Worm (Caenorhabditis elegans) whole organism, mixed stage, embryonic: ENCODE results near the gene memb-2.

ENCODE experiments used
- ceh-39 ChIP-seq: fragments of 150-350 bp; optimal IDR thresholded peaks from 2 replicates; lab custom pipeline; 2014; ENCODE audit warnings: missing biosample characterization, missing genetic modification characterization
- ces-1 ChIP-seq: fragments of 150-350 bp; optimal IDR thresholded peaks from 2 replicates; lab custom pipeline; 2014; ENCODE audit warnings: missing biosample characterization, missing genetic modification reagents, missing genetic modification characterization
- mls-2 ChIP-seq: sonication (generic microtip); optimal IDR thresholded peaks from 2 replicates; lab custom pipeline; 2016; ENCODE audit warnings: mild to moderate bottlenecking, missing genetic modification characterization, moderate library complexity, missing compliant biosample characterization
- nhr-12 ChIP-seq: fragments of 150-350 bp; optimal IDR thresholded peaks from 2 replicates; lab custom pipeline; 2014; ENCODE audit warnings: missing biosample characterization, missing genetic modification characterization
- nhr-76 ChIP-seq: sonication (generic microtip); optimal IDR thresholded peaks from 2 replicates; lab custom pipeline; 2017; ENCODE audit warnings: missing biosample characterization, missing genetic modification characterization
- snpc-4 ChIP-seq: fragments of 150-350 bp; optimal IDR thresholded peaks from 2 replicates; lab custom pipeline; 2014; ENCODE audit warnings: missing biosample characterization, missing genetic modification characterization
- unc-62 ChIP-seq: fragments of 150-350 bp; optimal IDR thresholded peaks from 2 replicates; lab custom pipeline; 2014; ENCODE audit warnings: missing biosample characterization, missing genetic modification reagents, missing genetic modification characterization

DNA sequence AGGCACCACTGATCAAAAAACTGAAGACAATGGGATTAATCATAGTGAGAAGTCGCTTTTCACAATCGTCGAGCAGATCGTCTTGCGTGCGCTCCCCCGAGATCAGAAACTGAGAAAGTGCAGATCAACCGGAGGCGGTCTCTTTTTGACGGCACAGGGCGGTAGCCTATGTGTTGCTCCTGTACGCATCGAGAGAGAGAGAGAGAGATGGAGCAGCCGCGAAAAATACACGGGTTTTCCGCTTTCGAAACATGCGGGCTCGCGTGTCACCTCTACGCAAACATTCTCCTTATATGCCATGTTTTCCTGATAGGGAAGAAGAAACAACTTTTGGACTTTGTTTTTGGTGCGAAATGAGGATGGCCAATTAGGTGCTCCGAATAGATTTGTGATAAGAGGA lies 6.8 kb downstream of the memb-2 start, which contains the start of gene lrpc-1:
- TF ChIP-seq nhr-12 (no peak), nhr-76 (tag; lab: Kevin White, UChicago) (no peak), snpc-4 (no peak), ces-1 (GFP tag; lab: Kevin White, UChicago) (no peak), mls-2 (tag; lab: Kevin White, UChicago) (no peak), unc-62 (no peak), ceh-39 (tag; lab: Kevin White, UChicago) (no peak)
